Worm (Caenorhabditis elegans): ENCODE results near the gene F10C5.3.

DNA sequence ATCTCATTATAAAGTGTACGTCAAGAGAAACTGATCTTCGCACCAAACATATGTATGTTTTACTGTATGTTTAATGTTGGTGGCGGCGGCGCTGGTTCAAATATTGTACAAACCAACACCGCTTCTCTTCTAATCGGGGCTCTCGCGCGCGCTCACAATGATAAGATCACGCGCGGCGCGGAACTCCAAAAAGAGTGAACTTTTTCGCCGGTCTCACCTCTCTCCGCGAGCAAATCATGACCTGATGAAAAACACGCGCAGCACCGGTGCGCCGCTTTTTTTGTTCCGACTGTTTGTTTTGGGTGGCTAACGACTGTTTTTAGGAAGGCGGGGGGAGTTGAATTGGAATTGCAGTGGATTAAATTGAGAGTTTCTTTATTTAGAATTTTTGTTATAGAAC, 29.7 kb downstream of the F10C5.3 start:
- no peak for TF ChIP-seq unc-39 (tag; optimal IDR thresholded peaks at IDR 0.05)
- no peak for TF ChIP-seq nhr-12 (tag; optimal IDR thresholded peaks at IDR 0.05)
- no peak for TF ChIP-seq fkh-10 (GFP tag; optimal IDR thresholded peaks at IDR 0.05)
- TF ChIP-seq sea-2 (GFP tag; optimal IDR thresholded peaks at IDR 0.05): no peak
- TF ChIP-seq nhr-23 (tag; optimal IDR thresholded peaks at IDR 0.05): no peak
- TF ChIP-seq nhr-237 (tag; optimal IDR thresholded peaks at IDR 0.05): no peak
- no peak for TF ChIP-seq R02D3.7 (tag; optimal IDR thresholded peaks at IDR 0.05)
- TF ChIP-seq nhr-28 (tag; optimal IDR thresholded peaks at IDR 0.05): no peak
- peak; percentile 16 for TF ChIP-seq pha-4 (tag; optimal IDR thresholded peaks at IDR 0.05)
